Worm (Caenorhabditis elegans) whole organism, L1 larva: ENCODE measurements around the gene M110.3.

Source experiments
- C34B4.2 ChIP-seq: sonication (generic microtip); optimal IDR thresholded peaks from 2 replicates; lab custom pipeline; 2017; ENCODE audit warnings: mild to moderate bottlenecking, missing genetic modification characterization, missing compliant biosample characterization
- aha-1 ChIP-seq: fragments of 150-350 bp; optimal IDR thresholded peaks from 2 replicates; lab custom pipeline; 2014; ENCODE audit warnings: missing biosample characterization, missing genetic modification characterization
- alr-1 ChIP-seq: fragments of 200-800 bp; sonication (Bioruptor generic); optimal IDR thresholded peaks from 2 replicates; lab custom pipeline; 2018; ENCODE audit warnings: borderline replicate concordance, mild to moderate bottlenecking, missing genetic modification characterization, missing compliant biosample characterization
- ama-1 ChIP-seq: fragments of 150-350 bp; optimal IDR thresholded peaks from 2 replicates; lab custom pipeline; 2014
- blmp-1 ChIP-seq: fragments of 150-350 bp; optimal IDR thresholded peaks from 2 replicates; lab custom pipeline; 2014; ENCODE audit warnings: missing biosample characterization, missing genetic modification characterization
- ceh-8 ChIP-seq: fragments of 200-800 bp; sonication (Bioruptor generic); optimal IDR thresholded peaks from 2 replicates; lab custom pipeline; 2018; ENCODE audit warnings: mild to moderate bottlenecking, missing genetic modification characterization, moderate library complexity, missing compliant biosample characterization
- ceh-88 ChIP-seq: fragments of 200-800 bp; sonication (Bioruptor generic); IDR thresholded peaks from 2 replicates; pipeline ENCODE4 v1.3.6; 2022; ENCODE audit warnings: missing genetic modification characterization, missing compliant biosample characterization
- ceh-90 ChIP-seq: sonication (generic microtip); optimal IDR thresholded peaks from 2 replicates; lab custom pipeline; 2016; ENCODE audit warnings: missing genetic modification characterization, missing compliant biosample characterization
- efl-1 ChIP-seq, 4 experiments: fragments of 150-350 bp; optimal IDR thresholded peaks in 3 of 4; peaks in 1 of 4; 1 replicate in 1 of 4; 2 replicates in 3 of 4; lab custom pipeline; 2014; ENCODE audit warnings: missing biosample characterization in 2 of 4, missing genetic modification characterization in 2 of 4, missing genetic modification reagents in 2 of 4
- egl-27 ChIP-seq, 2 experiments: fragments of 150-350 bp in 1 of 2; sonication (generic microtip); optimal IDR thresholded peaks; 3 replicates each; lab custom pipeline; 2017 to 2018; ENCODE audit warnings: missing biosample characterization in 2 of 2, missing genetic modification characterization in 2 of 2, missing genetic modification reagents in 2 of 2
- elt-3 ChIP-seq, 6 experiments: fragments of 150-350 bp in 1 of 6; sonication (generic microtip); optimal IDR thresholded peaks; 2 replicates each; lab custom pipeline; 2017 to 2018; ENCODE audit warnings: missing biosample characterization in 6 of 6, missing genetic modification characterization in 6 of 6, inconsistent platforms in 1 of 6
- fkh-4 ChIP-seq: sonication (generic microtip); optimal IDR thresholded peaks from 2 replicates; lab custom pipeline; 2016; ENCODE audit warnings: missing compliant biosample characterization, missing genetic modification characterization, borderline replicate concordance
- fos-1 ChIP-seq: fragments of 150-350 bp; optimal IDR thresholded peaks from 2 replicates; lab custom pipeline; 2014; ENCODE audit warnings: missing biosample characterization, missing genetic modification characterization
- grh-1 ChIP-seq: fragments of 200-800 bp; sonication (Bioruptor generic); IDR thresholded peaks from 2 replicates; pipeline ENCODE4 v1.3.6; 2022; ENCODE audit warnings: missing genetic modification reagents, missing genetic modification characterization, missing compliant biosample characterization
- irx-1 ChIP-seq: sonication (generic microtip); optimal IDR thresholded peaks from 2 replicates; lab custom pipeline; 2016; ENCODE audit warnings: missing genetic modification characterization, missing compliant biosample characterization
- isw-1 ChIP-seq: fragments of 200-800 bp; sonication (Bioruptor generic); IDR thresholded peaks from 2 replicates; pipeline ENCODE4 v1.3.6; 2022; ENCODE audit warnings: missing genetic modification characterization, missing compliant biosample characterization
- lin-14 ChIP-seq: fragments of 200-800 bp; sonication (Bioruptor generic); optimal IDR thresholded peaks from 2 replicates; lab custom pipeline; 2018; ENCODE audit warnings: mild to moderate bottlenecking, missing genetic modification characterization, moderate library complexity, missing compliant biosample characterization
- lin-15B ChIP-seq: fragments of 150-350 bp; sonication (generic microtip); optimal IDR thresholded peaks from 3 replicates; lab custom pipeline; 2014; ENCODE audit warnings: missing biosample characterization, missing genetic modification characterization
- lin-35 ChIP-seq, 2 experiments: fragments of 150-350 bp; optimal IDR thresholded peaks; 2 replicates each; lab custom pipeline; 2014; ENCODE audit warnings: missing biosample characterization in 2 of 2, missing genetic modification characterization in 2 of 2, missing genetic modification reagents in 2 of 2
- lir-3 ChIP-seq: sonication (generic microtip); optimal IDR thresholded peaks from 2 replicates; lab custom pipeline; 2016; ENCODE audit warnings: mild to moderate bottlenecking, missing genetic modification characterization, moderate library complexity, missing compliant biosample characterization; ENCODE audit not compliant: poor library complexity
- mdl-1 ChIP-seq, 2 experiments: fragments of 150-350 bp; optimal IDR thresholded peaks; 2 replicates each; lab custom pipeline; 2014 to 2017; ENCODE audit warnings: missing biosample characterization in 2 of 2, missing genetic modification characterization in 2 of 2, inconsistent platforms in 1 of 2
- nhr-11 ChIP-seq: fragments of 150-350 bp; optimal IDR thresholded peaks from 2 replicates; lab custom pipeline; 2014; ENCODE audit warnings: missing biosample characterization, missing genetic modification characterization
- nhr-19 ChIP-seq: fragments of 200-800 bp; sonication (Bioruptor generic); conservative IDR thresholded peaks from 2 replicates; pipeline ENCODE4 v1.3.6; 2022; ENCODE audit warnings: missing genetic modification characterization, missing compliant biosample characterization
- nhr-20 ChIP-seq: sonication (generic microtip); optimal IDR thresholded peaks from 2 replicates; lab custom pipeline; 2016; ENCODE audit warnings: mild to moderate bottlenecking, missing genetic modification characterization, missing compliant biosample characterization
- nhr-237 ChIP-seq: fragments of 150-350 bp; optimal IDR thresholded peaks from 2 replicates; lab custom pipeline; 2014; ENCODE audit warnings: missing biosample characterization, missing genetic modification characterization
- nhr-71 ChIP-seq: sonication (generic microtip); optimal IDR thresholded peaks from 2 replicates; lab custom pipeline; 2016; ENCODE audit warnings: mild to moderate bottlenecking, missing genetic modification characterization, moderate library complexity, missing compliant biosample characterization
- nhr-76 ChIP-seq: sonication (generic microtip); optimal IDR thresholded peaks from 2 replicates; lab custom pipeline; 2017; ENCODE audit warnings: missing biosample characterization, missing genetic modification characterization
- nhr-85 ChIP-seq: sonication (generic microtip); peaks from one replicate; lab custom pipeline; 2016; ENCODE audit warnings: missing genetic modification characterization, inconsistent platforms, missing compliant biosample characterization
- nhr-90 ChIP-seq: sonication (generic microtip); optimal IDR thresholded peaks from 2 replicates; lab custom pipeline; 2016; ENCODE audit warnings: mild to moderate bottlenecking, missing genetic modification characterization, missing compliant biosample characterization; ENCODE audit not compliant: poor library complexity
- pag-3 ChIP-seq: sonication (generic microtip); optimal IDR thresholded peaks from 2 replicates; lab custom pipeline; 2017; ENCODE audit warnings: missing genetic modification characterization, mild to moderate bottlenecking, missing compliant biosample characterization, antibody characterized with exemption, borderline replicate concordance; ENCODE audit not compliant: insufficient read depth
- pax-3 ChIP-seq: fragments of 200-800 bp; sonication (Bioruptor generic); optimal IDR thresholded peaks from 2 replicates; lab custom pipeline; 2018; ENCODE audit warnings: mild to moderate bottlenecking, missing genetic modification characterization, moderate library complexity, missing compliant biosample characterization
- pqm-1 ChIP-seq: sonication (generic microtip); optimal IDR thresholded peaks from 3 replicates; lab custom pipeline; 2017; ENCODE audit warnings: missing biosample characterization, missing genetic modification characterization
- rnt-1 ChIP-seq: sonication (generic microtip); optimal IDR thresholded peaks from 2 replicates; lab custom pipeline; 2016; ENCODE audit warnings: mild to moderate bottlenecking, missing genetic modification characterization, moderate library complexity, missing compliant biosample characterization
- skn-1 ChIP-seq: fragments of 150-350 bp; optimal IDR thresholded peaks from 2 replicates; lab custom pipeline; 2014; ENCODE audit warnings: missing biosample characterization, missing genetic modification characterization
- snu-23 ChIP-seq: sonication (generic microtip); optimal IDR thresholded peaks from 2 replicates; lab custom pipeline; 2016; ENCODE audit warnings: missing genetic modification characterization, missing compliant biosample characterization
- sox-4 ChIP-seq: sonication (generic microtip); optimal IDR thresholded peaks from 2 replicates; lab custom pipeline; 2016; ENCODE audit warnings: missing genetic modification characterization, missing compliant biosample characterization
- sptf-1 ChIP-seq: fragments of 150-350 bp; optimal IDR thresholded peaks from 2 replicates; lab custom pipeline; 2014; ENCODE audit warnings: missing biosample characterization, missing genetic modification characterization
- swsn-7 ChIP-seq: sonication (generic microtip); optimal IDR thresholded peaks from 2 replicates; lab custom pipeline; 2016; ENCODE audit warnings: missing genetic modification characterization, missing compliant biosample characterization
- tbx-2 ChIP-seq: sonication (generic microtip); optimal IDR thresholded peaks from 2 replicates; lab custom pipeline; 2016; ENCODE audit warnings: missing genetic modification characterization, missing compliant biosample characterization
- tlp-1 ChIP-seq: fragments of 150-350 bp; optimal IDR thresholded peaks from 2 replicates; lab custom pipeline; 2014; ENCODE audit warnings: missing biosample characterization, missing genetic modification characterization
- unc-130 ChIP-seq: fragments of 150-350 bp; optimal IDR thresholded peaks from 2 replicates; lab custom pipeline; 2017; ENCODE audit warnings: missing biosample characterization, missing genetic modification characterization, inconsistent platforms
- unc-30 ChIP-seq: sonication (generic microtip); optimal IDR thresholded peaks from 2 replicates; lab custom pipeline; 2017; ENCODE audit warnings: missing biosample characterization, missing genetic modification characterization
- unc-98 ChIP-seq: fragments of 200-800 bp; sonication (Bioruptor generic); IDR thresholded peaks from 2 replicates; pipeline ENCODE4 v1.3.6; 2022; ENCODE audit warnings: missing genetic modification characterization, missing compliant biosample characterization
- vab-15 ChIP-seq: sonication (generic microtip); optimal IDR thresholded peaks from 2 replicates; lab custom pipeline; 2017; ENCODE audit warnings: missing genotype, mild to moderate bottlenecking, missing genetic modification characterization, missing compliant biosample characterization

Gene M110.3

ce11 chrII:8259674-8260073, 43.3 kb upstream of the M110.3 start:
- TF ChIP-seq lin-35 (GFP tag; optimal IDR thresholded peaks at IDR 0.05; lab: Kevin White, UChicago), result peak in 1 of 2 experiments; percentile 36
- TF ChIP-seq vab-15 (tag; lab: Kevin White, UChicago), result no peak
- TF ChIP-seq nhr-11, result no peak
- TF ChIP-seq skn-1 (tag; lab: Kevin White, UChicago), result no peak
- no peak for TF ChIP-seq pax-3 (tag; lab: Kevin White, UChicago)
- no peak for TF ChIP-seq nhr-19 (GFP tag; lab: Robert Waterston, UW)
- peak in 1 of 6 experiments; percentile 31 for TF ChIP-seq elt-3 (tag; optimal IDR thresholded peaks at IDR 0.05; lab: Kevin White, UChicago)
- no peak for TF ChIP-seq swsn-7 (tag; lab: Kevin White, UChicago)
- TF ChIP-seq aha-1 (tag; lab: Kevin White, UChicago), result no peak
- no peak for TF ChIP-seq sox-4 (tag; lab: Kevin White, UChicago)
- no peak for TF ChIP-seq fkh-4 (tag; lab: Kevin White, UChicago)
- TF ChIP-seq nhr-85 (tag; lab: Kevin White, UChicago), result peak; percentile 94
- no peak for TF ChIP-seq ceh-8 (GFP tag; lab: Kevin White, UChicago)
- TF ChIP-seq efl-1 (optimal IDR thresholded peaks at IDR 0.05; lab: Kevin White, UChicago), result no peak
- TF ChIP-seq efl-1 (GFP tag; optimal IDR thresholded peaks at IDR 0.05 in 1 of 2; lab: Kevin White, UChicago), result peak in 1 of 2 experiments; percentile 16
- no peak for TF ChIP-seq pqm-1 (tag; lab: Kevin White, UChicago)
- peak; percentile 54 for TF ChIP-seq lin-14 (GFP tag; lab: Kevin White, UChicago)
- no peak for TF ChIP-seq nhr-76 (tag; lab: Kevin White, UChicago)
- TF ChIP-seq nhr-71 (tag; lab: Kevin White, UChicago), result peak; percentile 51
- TF ChIP-seq ceh-88 (GFP tag; lab: Robert Waterston, UW), result no peak
- TF ChIP-seq nhr-20, result peak; percentile 41
- TF ChIP-seq unc-30 (tag; lab: Kevin White, UChicago), result no peak
- peak; percentile 43 for TF ChIP-seq snu-23 (GFP tag; lab: Kevin White, UChicago)
- no peak for TF ChIP-seq ama-1 (lab: Kevin White, UChicago)
- no peak for TF ChIP-seq irx-1 (tag; lab: Kevin White, UChicago)
- TF ChIP-seq isw-1, result no peak
- TF ChIP-seq tlp-1 (tag; lab: Kevin White, UChicago), result no peak
- TF ChIP-seq blmp-1 (tag; lab: Kevin White, UChicago), result peak; percentile 36
- TF ChIP-seq unc-130, result peak; percentile 20
- no peak for TF ChIP-seq egl-27 (tag; optimal IDR thresholded peaks at IDR 0.05; lab: Kevin White, UChicago)
- no peak for TF ChIP-seq grh-1

ce11 chrII:8259038-8259437, 42.6 kb upstream of the M110.3 start, which contains the start of gene F35C11.6:
TSS of gene F35C11.6 (minus strand) at chrII:8259138.
- TF ChIP-seq blmp-1 (tag; lab: Kevin White, UChicago) (peak; percentile 9), tbx-2 (no peak), rnt-1 (no peak), elt-3 (tag; optimal IDR thresholded peaks at IDR 0.05; lab: Kevin White, UChicago) (peak in 1 of 6 experiments; percentile 3)

- TF ChIP-seq swsn-7 (tag; lab: Kevin White, UChicago) (no peak), nhr-90 (tag; lab: Kevin White, UChicago) (no peak), alr-1 (no peak), ceh-90 (tag; lab: Kevin White, UChicago) (no peak), lin-14 (GFP tag; lab: Kevin White, UChicago) (no peak), sptf-1 (tag; lab: Kevin White, UChicago) (no peak), skn-1 (tag; lab: Kevin White, UChicago) (no peak), nhr-11 (no peak), fos-1 (tag; lab: Kevin White, UChicago) (no peak), nhr-237 (no peak), grh-1 (no peak), mdl-1 (tag; optimal IDR thresholded peaks at IDR 0.05; lab: Kevin White, UChicago) (no peak), ceh-88 (GFP tag; lab: Robert Waterston, UW) (no peak), lir-3 (no peak), C34B4.2 (tag; lab: Kevin White, UChicago) (no peak), nhr-76 (tag; lab: Kevin White, UChicago) (no peak), lin-15B (tag; lab: Kevin White, UChicago) (no peak), pax-3 (tag; lab: Kevin White, UChicago) (no peak), unc-98 (GFP tag; lab: Robert Waterston, UW) (no peak), pag-3 (tag; lab: Kevin White, UChicago) (no peak)
Measured at ce11 chrII:8256013-8256412, 39.6 kb upstream of the M110.3 start, which contains the start of gene F35C11.7. TSS of gene F35C11.7 (plus strand) at chrII:8256313.
